Fruit fly (Drosophila melanogaster): ENCODE measurements around the gene CG14397.

DNA sequence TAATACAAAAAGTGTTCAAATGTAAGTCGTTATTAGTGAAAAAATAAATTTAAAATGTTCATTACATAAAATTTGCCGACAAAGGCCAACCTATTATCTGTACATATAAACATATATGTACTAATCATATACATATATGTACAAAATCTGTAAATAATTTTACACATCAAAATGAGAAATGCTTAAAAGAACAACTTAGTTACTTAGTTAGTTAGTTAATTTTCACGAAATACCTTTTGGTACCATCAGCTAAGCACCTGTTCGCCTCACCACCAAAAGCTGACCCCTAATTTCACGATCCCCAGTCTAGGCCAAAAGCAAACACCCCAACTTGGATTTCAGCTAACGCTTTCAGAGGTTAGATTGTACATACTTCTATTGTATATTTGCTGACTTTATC, 2.0 kb upstream of the CG14397 start, which contains the start of gene CG9259:
- TF ChIP-seq Sin3A (optimal IDR thresholded peaks at IDR 0.05) (no peak), ttk (optimal IDR thresholded peaks at IDR 0.05) (no peak), h (optimal IDR thresholded peaks at IDR 0.05) (no peak)
